Worm (Caenorhabditis elegans) whole organism, late embryonic: ENCODE data around the gene F13A7.12.

ENCODE experiments used
- fkh-10 ChIP-seq: fragments of 150-350 bp; optimal IDR thresholded peaks from 2 replicates; lab custom pipeline; 2014; ENCODE audit warnings: missing biosample characterization, missing genetic modification reagents, missing genetic modification characterization
- hlh-6 ChIP-seq: sonication (generic microtip); optimal IDR thresholded peaks from 2 replicates; lab custom pipeline; 2016; ENCODE audit warnings: missing genotype, missing genetic modification characterization, missing compliant biosample characterization
- hlh-8 ChIP-seq: sonication (generic microtip); optimal IDR thresholded peaks from 2 replicates; lab custom pipeline; 2016; ENCODE audit warnings: missing genotype, missing genetic modification characterization, missing compliant biosample characterization
- rnt-1 ChIP-seq: sonication (generic microtip); optimal IDR thresholded peaks from 2 replicates; lab custom pipeline; 2016; ENCODE audit warnings: missing genetic modification characterization, missing compliant biosample characterization

DNA sequence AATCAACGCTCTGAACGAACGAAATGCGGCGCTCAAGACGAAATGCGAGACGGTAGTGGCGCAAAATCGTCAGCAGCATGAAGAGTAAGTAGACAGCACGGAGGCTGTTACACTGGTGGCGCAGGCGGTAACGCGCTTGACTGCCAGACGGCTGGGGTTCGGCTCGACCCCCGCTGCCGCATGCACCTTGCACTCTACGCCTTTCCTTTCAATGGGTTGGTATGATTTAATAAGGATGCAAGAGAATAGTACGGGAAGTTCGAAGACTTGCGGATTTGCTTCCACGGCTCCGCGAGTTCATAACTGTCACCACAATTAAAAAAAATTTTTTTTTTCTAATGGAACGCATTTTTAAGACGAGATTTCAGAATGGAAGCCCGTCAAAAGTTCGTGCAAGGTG, 25.8 kb upstream of the F13A7.12 start:
- TF ChIP-seq rnt-1 (peak; percentile 61), hlh-8 (tag; lab: Kevin White, UChicago) (peak; percentile 44), fkh-10 (GFP tag; lab: Kevin White, UChicago) (no peak), hlh-6 (tag; lab: Kevin White, UChicago) (peak; percentile 73)
